Fruit fly (Drosophila melanogaster): ENCODE data around the gene CG5611.

DNA sequence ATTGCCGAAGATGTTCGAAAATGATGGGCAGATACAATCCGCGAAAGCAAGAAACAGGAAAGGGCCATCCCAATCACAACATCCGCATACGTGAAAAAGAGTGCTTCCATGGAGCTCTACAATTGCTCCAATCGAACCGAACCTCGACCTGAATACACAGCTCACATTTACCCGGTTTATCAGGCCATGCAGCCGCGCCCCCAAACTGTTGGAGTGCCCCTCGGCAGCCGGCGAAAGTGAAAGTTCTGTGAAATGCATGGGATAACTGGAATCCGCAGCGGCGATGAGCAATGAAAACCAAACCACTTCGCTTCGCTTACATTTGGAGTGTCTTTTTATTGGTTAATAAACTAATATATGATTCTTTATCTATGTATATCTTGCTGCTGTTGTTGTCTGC is 38.6 kb downstream of the CG5611 start:
- TF ChIP-seq CG33017 (tag; optimal IDR thresholded peaks at IDR 0.05) (no peak), bab1 (GFP tag; optimal IDR thresholded peaks at IDR 0.05) (no peak), CG7101 (tag; optimal IDR thresholded peaks at IDR 0.05) (no peak), Clk (GFP tag; optimal IDR thresholded peaks at IDR 0.05) (no peak), CG1620 (GFP tag; optimal IDR thresholded peaks at IDR 0.05) (no peak), CG14711 (tag; optimal IDR thresholded peaks at IDR 0.05) (no peak), kay (GFP tag; ENCODE audit: borderline replicate concordance) (no peak), cic (GFP tag; optimal IDR thresholded peaks at IDR 0.05) (no peak), toe (GFP tag; optimal IDR thresholded peaks at IDR 0.05) (no peak), pad (GFP tag; optimal IDR thresholded peaks at IDR 0.05) (no peak)

All from whole organism, adult.